Worm (Caenorhabditis elegans) whole organism, midembryonic: Measurements from ENCODE around the gene F35G12.7.

Source experiments
- T22C8.4 ChIP-seq: fragments of 200-800 bp; sonication (Bioruptor generic); IDR thresholded peaks from 2 replicates; pipeline ENCODE4 v1.3.6; 2022; ENCODE audit warnings: missing genetic modification characterization, missing compliant biosample characterization
- cog-1 ChIP-seq: sonication (generic microtip); optimal IDR thresholded peaks from 2 replicates; lab custom pipeline; 2016; ENCODE audit warnings: missing genetic modification characterization, missing compliant biosample characterization
- flt-1 ChIP-seq: fragments of 200-800 bp; sonication (Bioruptor generic); IDR thresholded peaks from 2 replicates; pipeline ENCODE4 v1.3.6; 2022; ENCODE audit warnings: missing genetic modification characterization, missing compliant biosample characterization
- klf-2 ChIP-seq: fragments of 200-800 bp; sonication (Bioruptor generic); conservative IDR thresholded peaks from 2 replicates; pipeline ENCODE4 v1.3.6; 2022; ENCODE audit warnings: missing genetic modification reagents, missing genetic modification characterization, missing compliant biosample characterization
- med-1 ChIP-seq: sonication (generic microtip); optimal IDR thresholded peaks from 2 replicates; lab custom pipeline; 2017; ENCODE audit warnings: missing genetic modification characterization, mild to moderate bottlenecking, missing compliant biosample characterization, antibody characterized with exemption, missing genetic modification reagents; ENCODE audit not compliant: insufficient read depth
- ref-1 ChIP-seq: fragments of 200-800 bp; sonication (Bioruptor generic); conservative IDR thresholded peaks from 2 replicates; pipeline ENCODE4 v1.3.6; 2022; ENCODE audit warnings: missing genetic modification reagents, missing genetic modification characterization, missing compliant biosample characterization
- ztf-23 ChIP-seq: fragments of 200-800 bp; sonication (Bioruptor generic); IDR thresholded peaks from 2 replicates; pipeline ENCODE4 v1.3.6; 2022; ENCODE audit warnings: missing genetic modification reagents, missing genetic modification characterization, missing compliant biosample characterization
- ztf-29 ChIP-seq: fragments of 200-800 bp; sonication (Bioruptor generic); IDR thresholded peaks from 2 replicates; pipeline ENCODE4 v1.3.6; 2022; ENCODE audit warnings: missing genetic modification reagents, missing genetic modification characterization, missing compliant biosample characterization

- TF ChIP-seq cog-1 = no peak
- TF ChIP-seq ztf-23 = no peak
- no peak for TF ChIP-seq flt-1 (GFP tag; lab: Robert Waterston, UW)
- TF ChIP-seq klf-2 (GFP tag; lab: Robert Waterston, UW) = no peak
- TF ChIP-seq ztf-29 (GFP tag; lab: Robert Waterston, UW) = no peak
- no peak for TF ChIP-seq med-1 (GFP tag; lab: Kevin White, UChicago)
- TF ChIP-seq T22C8.4 (GFP tag; lab: Robert Waterston, UW) = no peak
- TF ChIP-seq ref-1 (GFP tag; lab: Robert Waterston, UW) = no peak
These were observed 25.3 kb upstream of the F35G12.7 start, which contains the start of gene sel-2 for ce11 chrIII:4612334-4612953.
